Fruit fly (Drosophila melanogaster): ENCODE measurements around the gene CG34150.

The CG34150 gene

DNA sequence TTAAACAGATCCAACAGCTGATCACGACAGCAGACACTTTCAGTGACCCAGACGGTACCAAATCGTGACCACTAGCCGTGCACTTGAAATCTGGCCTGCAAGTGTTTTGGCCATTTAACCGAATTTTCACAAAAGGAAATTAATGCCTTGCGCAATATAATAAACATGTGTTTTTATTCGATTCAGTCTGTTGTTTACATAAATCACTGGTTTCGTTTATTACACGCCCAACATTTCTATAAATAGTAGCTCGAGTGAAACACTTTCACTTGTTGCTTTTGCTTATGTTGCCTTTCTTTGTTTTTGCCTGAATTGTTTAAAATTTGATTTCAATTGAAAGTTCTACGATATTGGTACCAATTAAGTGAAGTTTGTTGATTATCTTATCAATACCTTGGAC, 1.7 kb upstream of the CG34150 start:
- TF ChIP-seq al (GFP tag; IDR thresholded peaks at IDR 0.05) (no peak), CG3995 (GFP tag; optimal IDR thresholded peaks at IDR 0.05) (peak; percentile 40), sens (GFP tag) (no peak), Blimp-1 (GFP tag; optimal IDR thresholded peaks at IDR 0.05) (peak; percentile 70), CG34422 (GFP tag; IDR thresholded peaks at IDR 0.05) (no peak), twi (tag; optimal IDR thresholded peaks at IDR 0.05) (peak; percentile 55), Pdp1 (GFP tag; optimal IDR thresholded peaks at IDR 0.05) (peak in 1 of 2 experiments; percentile 51), kni (GFP tag; optimal IDR thresholded peaks at IDR 0.05) (peak; percentile 63), exex (tag; optimal IDR thresholded peaks at IDR 0.05) (peak; percentile 37), Asciz (GFP tag; optimal IDR thresholded peaks at IDR 0.05) (no peak), kah (GFP tag; optimal IDR thresholded peaks at IDR 0.05) (peak; percentile 77), dmrt99B (tag; optimal IDR thresholded peaks at IDR 0.05) (no peak)

DNA sequence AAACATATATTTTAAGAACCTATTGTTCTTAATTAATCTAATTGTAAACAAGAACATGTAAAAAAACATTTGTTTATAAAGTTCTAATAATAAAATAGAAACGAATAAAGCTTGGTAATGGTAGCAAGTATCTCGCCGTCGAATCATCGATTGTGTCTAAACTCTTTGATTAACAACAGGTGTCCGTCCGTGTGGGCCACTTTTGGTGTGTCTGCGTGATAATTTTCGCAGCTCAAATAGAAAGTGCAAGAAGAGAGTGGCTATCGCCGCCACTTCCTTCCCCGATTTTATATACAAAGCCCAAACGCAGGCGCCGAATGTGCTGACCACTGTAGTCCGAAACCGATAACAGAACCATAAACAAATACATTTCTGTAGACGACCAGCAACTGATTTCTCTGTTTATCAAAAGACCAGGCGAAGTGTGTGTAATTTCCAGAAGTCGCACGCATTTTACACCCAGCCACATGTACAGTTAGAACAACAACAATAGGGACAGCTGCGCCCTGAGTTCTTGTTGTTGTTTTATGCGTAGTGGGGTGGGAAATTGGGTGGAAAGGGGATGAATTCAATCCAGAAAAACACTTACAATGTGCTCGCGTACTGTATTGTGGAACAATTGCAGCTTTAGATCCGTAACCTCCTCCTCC, 950 bp upstream of the CG34150 start:
- TF ChIP-seq chm (GFP tag; IDR thresholded peaks at IDR 0.05), result 0 out of 2 replicates have a peak, but pooled peaks have one; percentile 20
- TF ChIP-seq zf30C (GFP tag; optimal IDR thresholded peaks at IDR 0.05), result no peak
- TF ChIP-seq cad (GFP tag; optimal IDR thresholded peaks at IDR 0.05), result peak; percentile 15
- TF ChIP-seq crol (GFP tag; IDR thresholded peaks at IDR 0.05), result no peak
- no peak for TF ChIP-seq vfl (GFP tag; optimal IDR thresholded peaks at IDR 0.05)
- TF ChIP-seq pros (GFP tag; optimal IDR thresholded peaks at IDR 0.05), result peak; percentile 34
- TF ChIP-seq zen (tag; optimal IDR thresholded peaks at IDR 0.05), result no peak
- TF ChIP-seq Dad (GFP tag; optimal IDR thresholded peaks at IDR 0.05), result no peak
- no peak for TF ChIP-seq CG1832 (GFP tag; optimal IDR thresholded peaks at IDR 0.05)
- TF ChIP-seq Trl (optimal IDR thresholded peaks at IDR 0.05), result no peak
- TF ChIP-seq Trl (GFP tag; optimal IDR thresholded peaks at IDR 0.05), result no peak
- TF ChIP-seq slp2 (GFP tag; optimal IDR thresholded peaks at IDR 0.05), result no peak
- TF ChIP-seq CG31388 (GFP tag; optimal IDR thresholded peaks at IDR 0.05), result no peak
- peak; percentile 11; the same call in 1 of the 3 replicates for TF ChIP-seq ci (GFP tag; IDR thresholded peaks at IDR 0.05)
- TF ChIP-seq ind (GFP tag; optimal IDR thresholded peaks at IDR 0.05), result no peak
- TF ChIP-seq MBD-R2 (GFP tag; IDR thresholded peaks at IDR 0.05), result no peak
- TF ChIP-seq mirr (GFP tag; optimal IDR thresholded peaks at IDR 0.05), result peak; percentile 25
- no peak for TF ChIP-seq crc (GFP tag; optimal IDR thresholded peaks at IDR 0.05)
- TF ChIP-seq CG6791 (GFP tag; IDR thresholded peaks at IDR 0.05; ENCODE audit: partially characterized antibody), result 0 out of 3 replicates have a peak, but pooled peaks have one; percentile 15
- TF ChIP-seq grau (tag; optimal IDR thresholded peaks at IDR 0.05), result peak; percentile 0
- TF ChIP-seq cg (GFP tag; optimal IDR thresholded peaks at IDR 0.05), result peak; percentile 4
- no peak for TF ChIP-seq Rfx (GFP tag; IDR thresholded peaks at IDR 0.05)
- no peak for TF ChIP-seq CG6254 (GFP tag; optimal IDR thresholded peaks at IDR 0.05)
- TF ChIP-seq CG2202 (tag; optimal IDR thresholded peaks at IDR 0.05), result no peak
- no peak for TF ChIP-seq CG6854 (GFP tag; optimal IDR thresholded peaks at IDR 0.05)
- TF ChIP-seq Fer3 (tag; optimal IDR thresholded peaks at IDR 0.05), result no peak
- no peak for TF ChIP-seq CG7357 (GFP tag; IDR thresholded peaks at IDR 0.05)
- no peak for TF ChIP-seq Mad (GFP tag; optimal IDR thresholded peaks at IDR 0.05)
- no peak for TF ChIP-seq CG14441 (GFP tag; IDR thresholded peaks at IDR 0.05)
- TF ChIP-seq CG3847 (GFP tag; IDR thresholded peaks at IDR 0.05), result no peak
- no peak for TF ChIP-seq CG14667 (GFP tag; IDR thresholded peaks at IDR 0.05)
- TF ChIP-seq CG33557 (GFP tag; optimal IDR thresholded peaks at IDR 0.05), result no peak
- TF ChIP-seq CG9932 (GFP tag; IDR thresholded peaks at IDR 0.05), result no peak
- TF ChIP-seq CG6175 (GFP tag; IDR thresholded peaks at IDR 0.05), result no peak
- no peak for TF ChIP-seq CG6689 (GFP tag; IDR thresholded peaks at IDR 0.05)
- no peak for TF ChIP-seq CG16815 (GFP tag; optimal IDR thresholded peaks at IDR 0.05)
- TF ChIP-seq Med (GFP tag), result peak; percentile 71
- no peak for TF ChIP-seq Asciz (GFP tag; optimal IDR thresholded peaks at IDR 0.05)
- no peak for TF ChIP-seq org-1 (GFP tag; optimal IDR thresholded peaks at IDR 0.05)

Measured in whole organism, embryonic.